Fruit fly (Drosophila melanogaster): ENCODE results near the gene CG11878.

- TF ChIP-seq ap (GFP tag; IDR thresholded peaks at IDR 0.05) (no peak), eyg (GFP tag; optimal IDR thresholded peaks at IDR 0.05) (no peak), sisA (GFP tag; IDR thresholded peaks at IDR 0.05) (no peak), BtbVII (GFP tag; optimal IDR thresholded peaks at IDR 0.05) (no peak), tna (GFP tag; IDR thresholded peaks at IDR 0.05; ENCODE audit: partially characterized antibody) (peak; percentile 92), jigr1 (GFP tag; IDR thresholded peaks at IDR 0.05) (no peak), CG6854 (GFP tag; optimal IDR thresholded peaks at IDR 0.05) (no peak), h (optimal IDR thresholded peaks at IDR 0.05) (no peak), Hey (tag; optimal IDR thresholded peaks at IDR 0.05) (no peak), CG2678 (tag; optimal IDR thresholded peaks at IDR 0.05) (no peak), B-H1 (GFP tag; IDR thresholded peaks at IDR 0.05) (no peak)
These were observed 7.9 kb upstream of the CG11878 start, which contains the start of the genes GlnRS and RIOK2 for dm6 chr3R:25265589-25266201.
